Worm (Caenorhabditis elegans) whole organism, L2 larva: ENCODE data around the gene srw-43.

ENCODE experiments used
- alr-1 ChIP-seq: fragments of 150-350 bp; optimal IDR thresholded peaks from 2 replicates; lab custom pipeline; 2014; ENCODE audit warnings: missing biosample characterization, missing genetic modification characterization
- blmp-1 ChIP-seq: sonication (generic microtip); optimal IDR thresholded peaks from 2 replicates; lab custom pipeline; 2017; ENCODE audit warnings: missing genetic modification characterization, mild to moderate bottlenecking, missing compliant biosample characterization, antibody characterized with exemption, moderate library complexity; ENCODE audit not compliant: insufficient read depth
- lsy-2 ChIP-seq, 2 experiments: fragments of 150-350 bp in 1 of 2; sonication (generic microtip) in 1 of 2; optimal IDR thresholded peaks; 2 replicates each; lab custom pipeline; 2014 to 2017; ENCODE audit warnings: missing biosample characterization in 2 of 2, missing genetic modification characterization in 2 of 2
- nhr-11 ChIP-seq: fragments of 150-350 bp; optimal IDR thresholded peaks from 2 replicates; lab custom pipeline; 2014; ENCODE audit warnings: missing biosample characterization, missing genetic modification characterization
- snpc-4 ChIP-seq: fragments of 150-350 bp; optimal IDR thresholded peaks from 2 replicates; lab custom pipeline; 2014; ENCODE audit warnings: missing biosample characterization, missing genetic modification characterization
- zag-1 ChIP-seq: fragments of 150-350 bp; optimal IDR thresholded peaks from 2 replicates; lab custom pipeline; 2014; ENCODE audit warnings: missing biosample characterization, missing genetic modification characterization

DNA sequence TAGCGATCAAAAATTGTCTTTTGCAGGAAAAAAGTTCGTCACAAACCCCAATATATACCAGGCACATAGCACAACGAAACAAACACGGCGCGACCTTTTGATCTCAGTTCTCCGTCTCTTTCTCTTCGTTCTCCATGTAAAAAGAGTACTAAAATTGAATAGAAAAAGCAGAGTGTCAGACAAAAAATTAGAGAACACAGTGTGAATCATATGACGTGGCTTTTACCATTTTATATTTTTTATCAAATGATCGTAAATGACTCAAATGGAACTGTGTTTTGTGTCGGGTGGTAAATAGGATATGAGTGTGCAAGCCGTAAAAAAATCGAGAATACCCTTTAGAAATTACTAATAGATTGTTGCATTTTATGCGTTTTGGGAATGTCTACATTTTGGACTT, 40.1 kb downstream of the srw-43 start:
- TF ChIP-seq lsy-2 (tag; optimal IDR thresholded peaks at IDR 0.05; lab: Kevin White, UChicago) (no peak), nhr-11 (no peak), snpc-4 (tag; lab: Kevin White, UChicago) (no peak), zag-1 (tag; lab: Kevin White, UChicago) (no peak), blmp-1 (no peak), alr-1 (tag; lab: Kevin White, UChicago) (no peak)
